Worm (Caenorhabditis elegans) whole organism, late embryonic: ENCODE data around the gene srw-86.

ENCODE experiments used
- ceh-19 ChIP-seq: fragments of 200-800 bp; sonication (Bioruptor generic); optimal IDR thresholded peaks from 2 replicates; lab custom pipeline; 2018; ENCODE audit warnings: mild to moderate bottlenecking, missing genetic modification characterization, missing compliant biosample characterization
- ceh-22 ChIP-seq: sonication (generic microtip); optimal IDR thresholded peaks from 2 replicates; lab custom pipeline; 2017; ENCODE audit warnings: missing biosample characterization, missing genetic modification characterization
- ceh-48 ChIP-seq: sonication (generic microtip); optimal IDR thresholded peaks from 2 replicates; lab custom pipeline; 2016; ENCODE audit warnings: missing genetic modification characterization, inconsistent platforms, missing compliant biosample characterization
- dmd-4 ChIP-seq: sonication (generic microtip); optimal IDR thresholded peaks from 2 replicates; lab custom pipeline; 2016; ENCODE audit warnings: borderline replicate concordance, missing genetic modification characterization, missing compliant biosample characterization
- ets-4 ChIP-seq: sonication (generic microtip); optimal IDR thresholded peaks from 2 replicates; lab custom pipeline; 2016; ENCODE audit warnings: missing genetic modification characterization, missing compliant biosample characterization
- fkh-10 ChIP-seq: fragments of 150-350 bp; optimal IDR thresholded peaks from 2 replicates; lab custom pipeline; 2014; ENCODE audit warnings: missing biosample characterization, missing genetic modification reagents, missing genetic modification characterization
- lin-11 ChIP-seq: fragments of 200-800 bp; sonication (Bioruptor generic); optimal IDR thresholded peaks from 2 replicates; lab custom pipeline; 2018; ENCODE audit warnings: mild to moderate bottlenecking, missing genetic modification characterization, missing compliant biosample characterization
- madf-2 ChIP-seq: sonication (generic microtip); optimal IDR thresholded peaks from 2 replicates; lab custom pipeline; 2017; ENCODE audit warnings: missing genetic modification characterization, missing compliant biosample characterization
- odd-2 ChIP-seq: sonication (generic microtip); optimal IDR thresholded peaks from 2 replicates; lab custom pipeline; 2017; ENCODE audit warnings: antibody characterized with exemption, mild to moderate bottlenecking, missing genetic modification characterization, missing compliant biosample characterization
- tbx-2 ChIP-seq: sonication (generic microtip); optimal IDR thresholded peaks from 2 replicates; lab custom pipeline; 2016; ENCODE audit warnings: missing genetic modification characterization, missing compliant biosample characterization

DNA sequence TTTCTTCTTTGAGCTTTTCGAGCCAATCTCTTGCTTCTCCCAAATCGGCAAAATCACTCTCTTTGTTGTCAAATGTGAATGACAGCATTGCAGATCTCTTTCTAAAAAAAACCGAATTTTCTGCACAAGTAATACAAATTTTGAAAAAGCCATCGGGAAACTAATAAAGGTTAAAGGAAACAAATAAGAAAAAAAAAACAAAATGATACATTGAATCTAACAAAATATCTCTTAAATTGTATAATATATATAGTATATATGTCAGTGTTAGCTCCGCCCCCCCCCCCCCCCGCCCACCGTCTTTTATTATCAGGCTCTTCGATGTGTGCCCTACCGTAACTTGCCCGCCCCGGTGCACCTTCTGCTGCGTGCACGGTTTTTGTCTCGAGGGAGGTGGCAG lies 32.5 kb upstream of the srw-86 start, which contains the start of gene C25F9.11:
- TF ChIP-seq ceh-22 = no peak
- TF ChIP-seq tbx-2 (tag; lab: Kevin White, UChicago) = no peak
- TF ChIP-seq madf-2 (tag; lab: Kevin White, UChicago) = no peak
- TF ChIP-seq ets-4 (tag; lab: Kevin White, UChicago) = no peak
- no peak for TF ChIP-seq dmd-4 (tag; lab: Kevin White, UChicago)
- TF ChIP-seq fkh-10 (GFP tag; lab: Kevin White, UChicago) = no peak
- no peak for TF ChIP-seq ceh-48
- TF ChIP-seq lin-11 (tag; lab: Kevin White, UChicago) = no peak
- no peak for TF ChIP-seq odd-2 (tag; lab: Kevin White, UChicago)
- TF ChIP-seq ceh-19 (GFP tag; lab: Kevin White, UChicago) = no peak
